Worm (Caenorhabditis elegans) whole organism, early embryonic: ENCODE data around the gene gcy-13.

ENCODE experiments used
- F13C5.2 ChIP-seq: sonication (generic microtip); optimal IDR thresholded peaks from 2 replicates; lab custom pipeline; 2017; ENCODE audit warnings: mild to moderate bottlenecking, missing genetic modification characterization, inconsistent platforms, missing compliant biosample characterization
- aly-1 ChIP-seq: sonication (generic microtip); optimal IDR thresholded peaks from 2 replicates; lab custom pipeline; 2016; ENCODE audit warnings: missing genetic modification characterization, missing compliant biosample characterization
- ama-1 ChIP-seq: fragments of 150-350 bp; optimal IDR thresholded peaks from 2 replicates; lab custom pipeline; 2014
- ceh-36 ChIP-seq: sonication (generic microtip); optimal IDR thresholded peaks from 2 replicates; lab custom pipeline; 2016; ENCODE audit warnings: missing genetic modification characterization, inconsistent platforms, missing compliant biosample characterization
- flt-1 ChIP-seq: fragments of 200-800 bp; sonication (Bioruptor generic); IDR thresholded peaks from 2 replicates; pipeline ENCODE4 v1.3.6; 2022; ENCODE audit warnings: missing genetic modification characterization, missing compliant biosample characterization
- hnd-1 ChIP-seq: sonication (generic microtip); optimal IDR thresholded peaks from 2 replicates; lab custom pipeline; 2016; ENCODE audit warnings: missing genetic modification characterization, missing compliant biosample characterization
- scrt-1 ChIP-seq: fragments of 200-800 bp; sonication (Bioruptor generic); IDR thresholded peaks from 2 replicates; pipeline ENCODE4 v1.3.6; 2022; ENCODE audit warnings: missing genetic modification characterization, missing compliant biosample characterization
- sea-1 ChIP-seq: fragments of 200-800 bp; sonication (Bioruptor generic); conservative IDR thresholded peaks from 2 replicates; pipeline ENCODE4 v1.3.6; 2022; ENCODE audit warnings: missing genetic modification characterization, missing compliant biosample characterization
- tbx-11 ChIP-seq: fragments of 200-800 bp; sonication (Bioruptor generic); IDR thresholded peaks from 2 replicates; pipeline ENCODE4 v1.3.6; 2022; ENCODE audit warnings: missing genetic modification characterization, missing compliant biosample characterization
- tbx-37 ChIP-seq: fragments of 200-800 bp; sonication (Bioruptor generic); conservative IDR thresholded peaks from 2 replicates; pipeline ENCODE4 v1.3.6; 2022; ENCODE audit warnings: missing genetic modification reagents, missing genetic modification characterization, missing compliant biosample characterization

DNA sequence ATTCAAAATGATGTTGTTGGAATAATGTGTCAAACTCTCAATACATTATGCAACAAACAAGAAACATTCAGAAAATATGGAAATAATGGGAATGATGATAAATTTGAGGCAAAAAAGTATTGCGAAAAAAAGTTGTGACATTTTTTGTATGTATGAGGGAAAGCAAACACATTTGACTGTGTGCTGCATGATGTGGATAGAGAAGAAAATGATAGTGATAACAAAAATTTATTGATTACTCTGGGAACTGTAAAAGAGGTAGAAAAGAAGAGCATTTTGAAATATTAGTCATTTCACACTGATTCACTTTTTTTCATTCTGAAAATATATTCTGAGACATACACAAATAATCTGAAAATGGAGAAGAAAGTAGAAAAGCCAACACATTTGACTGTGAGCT is 21.5 kb downstream of the gcy-13 start:
- TF ChIP-seq ama-1 (lab: Kevin White, UChicago) (no peak), tbx-11 (no peak), F13C5.2 (tag; lab: Kevin White, UChicago) (no peak), aly-1 (tag; lab: Kevin White, UChicago) (no peak), hnd-1 (tag; lab: Kevin White, UChicago) (no peak), sea-1 (GFP tag; lab: Robert Waterston, UW) (no peak), ceh-36 (tag; lab: Kevin White, UChicago) (no peak), flt-1 (GFP tag; lab: Robert Waterston, UW) (no peak), scrt-1 (GFP tag; lab: Robert Waterston, UW) (no peak), tbx-37 (no peak)
